Fruit fly (Drosophila melanogaster) whole organism, wandering third instar larva: ENCODE results near the gene CG43293.

ENCODE experiments used
- Dfd ChIP-seq: fragments of >200 bp; optimal IDR thresholded peaks from 2 replicates; lab custom pipeline; 2017; ENCODE audit warnings: missing biosample characterization, missing genetic modification characterization
- GATAd ChIP-seq: sonication (Bioruptor generic); optimal IDR thresholded peaks from 2 replicates; lab custom pipeline; 2016; ENCODE audit warnings: missing biosample characterization, missing genetic modification characterization
- HLH106 ChIP-seq: fragments of 200-800 bp; optimal IDR thresholded peaks from 3 replicates; lab custom pipeline; 2019; ENCODE audit warnings: missing biosample characterization, mild to moderate bottlenecking, missing genetic modification characterization, moderate library complexity
- Myc ChIP-seq: fragments of >200 bp; optimal IDR thresholded peaks from 2 replicates; lab custom pipeline; 2017
- OdsH ChIP-seq: fragments of 200-800 bp; sonication (Bioruptor generic); optimal IDR thresholded peaks from 2 replicates; lab custom pipeline; 2016; ENCODE audit warnings: missing biosample characterization, mild to moderate bottlenecking, missing genetic modification characterization
- dl ChIP-seq, 2 experiments: fragments of 175-275, 200-275 bp in 1 of 2; fragments of 200-275 bp in 1 of 2; sonication (Bioruptor generic); optimal IDR thresholded peaks; lab custom pipeline; 2018; ENCODE audit warnings: mild to moderate bottlenecking in 2 of 2, missing biosample characterization in 2 of 2, missing genetic modification characterization in 2 of 2, moderate library complexity in 2 of 2; ENCODE audit not compliant: partially characterized antibody in 2 of 2, insufficient read depth in 1 of 2
- dsf ChIP-seq: sonication (Bioruptor generic); optimal IDR thresholded peaks from 2 replicates; lab custom pipeline; 2016; ENCODE audit warnings: missing biosample characterization, missing genetic modification characterization, borderline replicate concordance
- fru ChIP-seq: fragments of 200-800 bp; sonication (Bioruptor generic); optimal IDR thresholded peaks from 3 replicates; lab custom pipeline; 2016; ENCODE audit warnings: missing biosample characterization, mild to moderate bottlenecking, missing genetic modification characterization

DNA sequence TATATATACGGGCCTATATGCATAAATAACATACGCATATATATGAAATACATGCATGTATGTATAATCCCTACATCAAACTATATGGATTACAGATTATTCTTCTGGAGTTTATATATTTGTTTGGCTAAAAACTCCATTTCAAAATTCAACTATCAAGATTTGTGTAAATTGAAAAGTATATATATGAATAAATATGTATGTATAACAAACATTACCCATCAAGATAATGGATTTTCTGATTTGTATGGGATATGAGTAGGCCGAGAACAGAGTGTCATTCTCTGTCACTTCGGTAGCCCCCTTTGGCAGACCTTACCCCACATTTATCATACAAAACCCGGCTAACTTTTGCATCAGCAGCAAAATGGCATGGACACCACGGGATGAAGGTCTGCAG lies 15.2 kb downstream of the CG43293 start, which contains the start of gene CG8219:
- TF ChIP-seq HLH106: no peak
- no peak for TF ChIP-seq dl (GFP tag; optimal IDR thresholded peaks at IDR 0.05; lab: Kevin White, UChicago; ENCODE audit: insufficient read depth in 1 of 2, partially characterized antibody in 2 of 2)
- no peak for TF ChIP-seq dsf (GFP tag; lab: Kevin White, UChicago)
- TF ChIP-seq GATAd (GFP tag; lab: Kevin White, UChicago): no peak
- no peak for TF ChIP-seq OdsH
- no peak for TF ChIP-seq Dfd (GFP tag; lab: Kevin White, UChicago)
- no peak for TF ChIP-seq fru
- TF ChIP-seq Myc (lab: Kevin White, UChicago): no peak
